Fruit fly (Drosophila melanogaster) whole organism, embryonic: ENCODE data around the gene LysRS.

ENCODE experiments used
- CG10462 ChIP-seq: fragments of 200-800 bp; sonication (Bioruptor generic); optimal IDR thresholded peaks from 2 replicates; lab custom pipeline; 2016; ENCODE audit warnings: missing biosample characterization, missing genetic modification characterization
- CG10565 ChIP-seq: fragments of 200-800 bp; sonication (Bioruptor generic); optimal IDR thresholded peaks from 3 replicates; lab custom pipeline; 2016; ENCODE audit warnings: missing biosample characterization, mild to moderate bottlenecking, missing genetic modification characterization
- CG1233 ChIP-seq: fragments of 200-800 bp; sonication (Bioruptor generic); optimal IDR thresholded peaks from 4 replicates; lab custom pipeline; 2018; ENCODE audit warnings: missing biosample characterization, mild to moderate bottlenecking, missing genetic modification characterization
- CG13123 ChIP-seq: fragments of 200-800 bp; sonication (Bioruptor generic); optimal IDR thresholded peaks from 2 replicates; lab custom pipeline; 2016; ENCODE audit warnings: missing biosample characterization, missing genetic modification characterization
- CG14965 ChIP-seq: fragments of 200-800 bp; sonication (Bioruptor generic); optimal IDR thresholded peaks from 2 replicates; lab custom pipeline; 2016; ENCODE audit warnings: missing biosample characterization, missing genetic modification characterization, borderline replicate concordance
- CG18262 ChIP-seq: fragments of 200-800 bp; optimal IDR thresholded peaks from 3 replicates; lab custom pipeline; 2019; ENCODE audit warnings: missing biosample characterization, mild to moderate bottlenecking, missing genetic modification characterization, moderate library complexity
- CG1832 ChIP-seq: fragments of 200-800 bp; sonication (Bioruptor generic); optimal IDR thresholded peaks from 2 replicates; lab custom pipeline; 2017; ENCODE audit warnings: missing biosample characterization, mild to moderate bottlenecking, missing genetic modification characterization, inconsistent platforms
- CG30403 ChIP-seq: fragments of 200-800 bp; sonication (Bioruptor generic); optimal IDR thresholded peaks from 3 replicates; lab custom pipeline; 2016; ENCODE audit warnings: missing biosample characterization, missing genetic modification characterization
- CG31441 ChIP-seq: fragments of 200-800 bp; sonication (Bioruptor generic); IDR thresholded peaks from 2 replicates; pipeline ENCODE4 v1.3.6; 2022; ENCODE audit warnings: missing biosample characterization, missing genetic modification characterization
- CG3163 ChIP-seq: fragments of 200-800 bp; sonication (Bioruptor generic); optimal IDR thresholded peaks from 3 replicates; lab custom pipeline; 2016; ENCODE audit warnings: missing biosample characterization, missing genetic modification characterization
- CG32767 ChIP-seq: fragments of 200-800 bp; sonication (Bioruptor generic); IDR thresholded peaks from 2 replicates; pipeline ENCODE4 v1.3.6; 2022; ENCODE audit warnings: missing biosample characterization, missing genetic modification characterization
- CG3726 ChIP-seq: fragments of 200-800 bp; sonication (Bioruptor generic); IDR thresholded peaks from 3 replicates; pipeline ENCODE4, ENCODE4 v1.3.6; 2022; ENCODE audit warnings: missing biosample characterization, missing genetic modification characterization
- CG5180 ChIP-seq: fragments of 200-800 bp; sonication (Bioruptor generic); optimal IDR thresholded peaks from 3 replicates; lab custom pipeline; 2017; ENCODE audit warnings: missing biosample characterization, missing genetic modification characterization, mild to moderate bottlenecking, moderate library complexity, missing genetic modification reagents
- CG7963 ChIP-seq: fragments of 200-800 bp; sonication (Bioruptor generic); IDR thresholded peaks from 3 replicates; pipeline ENCODE4 v1.3.6; 2022; ENCODE audit warnings: missing biosample characterization, missing genetic modification characterization; ENCODE audit not compliant: partially characterized antibody
- CG7987 ChIP-seq: fragments of 200-800 bp; sonication (Bioruptor generic); optimal IDR thresholded peaks from 2 replicates; lab custom pipeline; 2018; ENCODE audit warnings: missing biosample characterization, mild to moderate bottlenecking, missing genetic modification characterization, moderate library complexity
- Chrac-16 ChIP-seq: fragments of 200-800 bp; sonication (Bioruptor generic); optimal IDR thresholded peaks from 3 replicates; lab custom pipeline; 2016; ENCODE audit warnings: missing biosample characterization, missing genetic modification characterization
- CrebB ChIP-seq: fragments of 200-800 bp; sonication (Bioruptor generic); optimal IDR thresholded peaks from 3 replicates; lab custom pipeline; 2018; ENCODE audit warnings: missing biosample characterization, mild to moderate bottlenecking, missing genetic modification characterization
- Dek ChIP-seq: fragments of 200-800 bp; sonication (Bioruptor generic); optimal IDR thresholded peaks from 3 replicates; lab custom pipeline; 2019; ENCODE audit warnings: missing biosample characterization, mild to moderate bottlenecking, missing genetic modification characterization, moderate library complexity
- Dfd ChIP-seq, 2 experiments: fragments of >200 bp; optimal IDR thresholded peaks; 2 replicates each; lab custom pipeline; 2017; ENCODE audit warnings: missing biosample characterization in 2 of 2, missing genetic modification characterization in 2 of 2
- Dip2 ChIP-seq: fragments of 200-800 bp; sonication (Bioruptor generic); IDR thresholded peaks from 2 replicates; pipeline ENCODE4 v1.3.6; 2022; ENCODE audit warnings: missing biosample characterization, missing genetic modification characterization
- Ets65A ChIP-seq: fragments of 200-800 bp; sonication (Bioruptor generic); peaks from one replicate; lab custom pipeline; 2016; ENCODE audit warnings: missing biosample characterization, missing genetic modification characterization
- H2.0 ChIP-seq: fragments of 200-800 bp; sonication (Bioruptor generic); IDR thresholded peaks from 2 replicates; pipeline ENCODE4 v1.3.6; 2022; ENCODE audit warnings: missing biosample characterization, missing genetic modification characterization
- HLH3B ChIP-seq: fragments of 200-800 bp; sonication (Bioruptor generic); IDR thresholded peaks from 2 replicates; pipeline ENCODE4 v1.3.6; 2022; ENCODE audit warnings: missing biosample characterization, missing genetic modification characterization
- Hand ChIP-seq: fragments of 200-800 bp; sonication (Bioruptor generic); optimal IDR thresholded peaks from 2 replicates; lab custom pipeline; 2017; ENCODE audit warnings: mild to moderate bottlenecking, missing biosample characterization, missing genetic modification reagents, missing genetic modification characterization
- MESR4 ChIP-seq: fragments of 200-800 bp; sonication (Bioruptor generic); optimal IDR thresholded peaks from 2 replicates; lab custom pipeline; 2018; ENCODE audit warnings: missing biosample characterization, mild to moderate bottlenecking, missing genetic modification characterization, moderate library complexity
- Max ChIP-seq: fragments of 200-800 bp; sonication (Bioruptor generic); optimal IDR thresholded peaks from 2 replicates; lab custom pipeline; 2016; ENCODE audit warnings: missing biosample characterization, mild to moderate bottlenecking, missing genetic modification characterization
- NfI ChIP-seq: fragments of 200-800 bp; sonication (Bioruptor generic); optimal IDR thresholded peaks from 3 replicates; lab custom pipeline; 2018; ENCODE audit warnings: missing biosample characterization, mild to moderate bottlenecking, missing genetic modification characterization, moderate library complexity
- Sin3A ChIP-seq: fragments of >200 bp; optimal IDR thresholded peaks from 2 replicates; lab custom pipeline; 2018
- Xrp1 ChIP-seq: fragments of 200-800 bp; sonication (Bioruptor generic); IDR thresholded peaks from 2 replicates; pipeline ENCODE4 v1.3.6; 2022; ENCODE audit warnings: missing biosample characterization, missing genetic modification characterization
- aop ChIP-seq: fragments of 200-800 bp; sonication (Bioruptor generic); IDR thresholded peaks from 2 replicates; pipeline ENCODE4 v1.3.6; 2022; ENCODE audit warnings: missing biosample characterization, missing genetic modification characterization
- bsh ChIP-seq, 2 experiments: fragments of 200-800 bp; sonication (Bioruptor generic); optimal IDR thresholded peaks; 2 replicates each; lab custom pipeline; 2017 to 2018; ENCODE audit warnings: mild to moderate bottlenecking in 2 of 2, missing biosample characterization in 2 of 2, missing genetic modification characterization in 2 of 2, moderate library complexity in 1 of 2
- dan ChIP-seq: fragments of 200-800 bp; sonication (Bioruptor generic); IDR thresholded peaks from 2 replicates; pipeline ENCODE4 v1.3.6; 2022; ENCODE audit warnings: missing biosample characterization, missing genetic modification characterization
- esg ChIP-seq: fragments of 200-800 bp; sonication (Bioruptor generic); conservative IDR thresholded peaks from 2 replicates; pipeline ENCODE4 v1.3.6; 2022; ENCODE audit warnings: missing biosample characterization, missing genetic modification characterization
- gcm ChIP-seq: fragments of 200-800 bp; sonication (Bioruptor generic); optimal IDR thresholded peaks from 2 replicates; lab custom pipeline; 2019; ENCODE audit warnings: missing biosample characterization, mild to moderate bottlenecking, missing genetic modification characterization, moderate library complexity
- hbn ChIP-seq: fragments of 200-800 bp; sonication (Bioruptor generic); IDR thresholded peaks from 2 replicates; pipeline ENCODE4 v1.3.6; 2022; ENCODE audit warnings: missing biosample characterization, missing genetic modification characterization; ENCODE audit not compliant: partially characterized antibody
- her ChIP-seq: fragments of 200-800 bp; sonication (Bioruptor generic); optimal IDR thresholded peaks from 2 replicates; lab custom pipeline; 2016; ENCODE audit warnings: missing biosample characterization, missing genetic modification characterization
- hth ChIP-seq: fragments of >200 bp; optimal IDR thresholded peaks from 2 replicates; lab custom pipeline; 2017; ENCODE audit warnings: inconsistent platforms
- ind ChIP-seq: fragments of 200-800 bp; sonication (Bioruptor generic); optimal IDR thresholded peaks from 3 replicates; lab custom pipeline; 2016; ENCODE audit warnings: missing biosample characterization, missing genetic modification characterization
- insv ChIP-seq, 2 experiments: fragments of 200-800 bp; sonication (Bioruptor generic); optimal IDR thresholded peaks; 3 replicates each; lab custom pipeline; 2016 to 2018; ENCODE audit warnings: missing biosample characterization in 2 of 2, missing genetic modification characterization in 2 of 2
- ken ChIP-seq: fragments of 200-800 bp; sonication (Bioruptor generic); IDR thresholded peaks from 3 replicates; pipeline ENCODE4 v1.3.6; 2022; ENCODE audit warnings: missing biosample characterization, missing genetic modification characterization
- maf-S ChIP-seq: fragments of 200-800 bp; sonication (Bioruptor generic); optimal IDR thresholded peaks from 2 replicates; lab custom pipeline; 2016; ENCODE audit warnings: missing biosample characterization, missing genetic modification characterization
- otp ChIP-seq: fragments of 200-800 bp; sonication (Bioruptor generic); IDR thresholded peaks from 3 replicates; pipeline ENCODE4, ENCODE4 v1.3.6; 2022; ENCODE audit warnings: missing biosample characterization, missing genetic modification characterization
- pzg ChIP-seq: fragments of 200-800 bp; sonication (Bioruptor generic); optimal IDR thresholded peaks from 3 replicates; lab custom pipeline; 2018; ENCODE audit warnings: missing biosample characterization, mild to moderate bottlenecking, missing genetic modification characterization, moderate library complexity
- repo ChIP-seq: fragments of 200-800 bp; sonication (Bioruptor generic); optimal IDR thresholded peaks from 2 replicates; lab custom pipeline; 2016; ENCODE audit warnings: missing biosample characterization, missing genetic modification characterization
- ro ChIP-seq: fragments of 200-800 bp; sonication (Bioruptor generic); IDR thresholded peaks from 2 replicates; pipeline ENCODE4 v1.3.6; 2022; ENCODE audit warnings: missing biosample characterization, missing genetic modification characterization
- sima ChIP-seq: fragments of 200-800 bp; sonication (Bioruptor generic); optimal IDR thresholded peaks from 2 replicates; lab custom pipeline; 2016; ENCODE audit warnings: missing biosample characterization, missing genetic modification characterization
- tgo ChIP-seq: fragments of 200-800 bp; sonication (Bioruptor generic); IDR thresholded peaks from 3 replicates; pipeline ENCODE4 v1.3.6; 2022; ENCODE audit warnings: missing biosample characterization, missing genetic modification characterization
- wdn ChIP-seq: fragments of 200-800 bp; sonication (Bioruptor generic); IDR thresholded peaks from 2 replicates; pipeline ENCODE4 v1.3.6; 2022; ENCODE audit warnings: missing biosample characterization, missing genetic modification characterization
- wek ChIP-seq: fragments of 200-800 bp; sonication (Bioruptor generic); optimal IDR thresholded peaks from 3 replicates; lab custom pipeline; 2018; ENCODE audit warnings: missing biosample characterization, mild to moderate bottlenecking, missing genetic modification characterization, moderate library complexity
- zen ChIP-seq: fragments of 200-800 bp; sonication (Bioruptor generic); optimal IDR thresholded peaks from 3 replicates; lab custom pipeline; 2018; ENCODE audit warnings: missing biosample characterization, mild to moderate bottlenecking, missing genetic modification characterization, moderate library complexity

Gene LysRS

dm6 chrX:9650757-9651594 is 42.3 kb upstream of the LysRS start (continued):
- peak; percentile 84 for TF ChIP-seq zen
- TF ChIP-seq Max (GFP tag; lab: Kevin White, UChicago): peak; percentile 82
- TF ChIP-seq aop (GFP tag; lab: Robert Waterston, UW): peak; percentile 86; the same call in 1 of the 2 replicates
- peak; percentile 92 for TF ChIP-seq repo
- peak; percentile 50; the same call in 1 of the 2 replicates for TF ChIP-seq Dip2
- TF ChIP-seq CG1832 (GFP tag; lab: Kevin White, UChicago): peak; percentile 47
- TF ChIP-seq wdn: peak; percentile 87
- TF ChIP-seq CG3163 (GFP tag; lab: Kevin White, UChicago): peak; percentile 84
- peak; percentile 90 for TF ChIP-seq CG13123 (GFP tag; lab: Kevin White, UChicago)
- peak; percentile 96 for TF ChIP-seq Ets65A (GFP tag; lab: Kevin White, UChicago)
- TF ChIP-seq ro (GFP tag; lab: Robert Waterston, UW): peak; percentile 88
- peak; percentile 94 for TF ChIP-seq maf-S (GFP tag; lab: Kevin White, UChicago)
- no peak for TF ChIP-seq hth (lab: Kevin White, UChicago)
- peak; percentile 67 for TF ChIP-seq sima (GFP tag; lab: Kevin White, UChicago)
- peak; percentile 81 for TF ChIP-seq Dek
- peak; percentile 82 for TF ChIP-seq wek (GFP tag; lab: Kevin White, UChicago)
- TF ChIP-seq bsh (GFP tag; optimal IDR thresholded peaks at IDR 0.05; lab: Kevin White, UChicago): peak; percentile 97 to 98
- TF ChIP-seq CG14965 (GFP tag; lab: Kevin White, UChicago): peak; percentile 69
- peak; percentile 95 for TF ChIP-seq gcm (GFP tag; lab: Kevin White, UChicago)
- TF ChIP-seq CG10565 (GFP tag; lab: Kevin White, UChicago): peak; percentile 66
- TF ChIP-seq pzg (GFP tag; lab: Kevin White, UChicago): no peak
- TF ChIP-seq HLH3B (GFP tag; lab: Robert Waterston, UW): peak; percentile 96
- TF ChIP-seq CG7963: no peak
- TF ChIP-seq esg (GFP tag; lab: Robert Waterston, UW): peak; percentile 94
- peak; percentile 84 for TF ChIP-seq CrebB (tag; lab: Kevin White, UChicago)
- no peak for TF ChIP-seq Dfd (GFP tag; optimal IDR thresholded peaks at IDR 0.05; lab: Kevin White, UChicago)
- peak; percentile 91 for TF ChIP-seq CG10462 (GFP tag; lab: Kevin White, UChicago)
- peak in 1 of 2 experiments; percentile 8 for TF ChIP-seq insv (GFP tag; optimal IDR thresholded peaks at IDR 0.05; lab: Kevin White, UChicago)
- no peak for TF ChIP-seq hbn (GFP tag; lab: Robert Waterston, UW)
- TF ChIP-seq ind (GFP tag; lab: Kevin White, UChicago): peak; percentile 93
- no peak for TF ChIP-seq Sin3A
- TF ChIP-seq her (GFP tag; lab: Kevin White, UChicago): peak; percentile 92
- peak; percentile 52 for TF ChIP-seq MESR4
- TF ChIP-seq dan (GFP tag; lab: Robert Waterston, UW): peak; percentile 91
- TF ChIP-seq CG3726 (GFP tag; lab: Robert Waterston, UW): peak; percentile 94
- TF ChIP-seq Xrp1: peak; percentile 98
- peak; percentile 97 for TF ChIP-seq ken (GFP tag; lab: Robert Waterston, UW)
- TF ChIP-seq CG30403 (GFP tag; lab: Kevin White, UChicago): peak; percentile 93
- peak; percentile 94 for TF ChIP-seq CG32767 (GFP tag; lab: Robert Waterston, UW)
- peak; percentile 96 for TF ChIP-seq CG18262 (tag; lab: Kevin White, UChicago)
- TF ChIP-seq H2.0: peak; percentile 96
- TF ChIP-seq CG7987 (GFP tag; lab: Kevin White, UChicago): peak; percentile 75
- TF ChIP-seq CG1233 (GFP tag; lab: Kevin White, UChicago): peak; percentile 83
- peak; percentile 93 for TF ChIP-seq CG31441 (GFP tag; lab: Robert Waterston, UW)
- peak; percentile 79 for TF ChIP-seq CG5180 (GFP tag; lab: Kevin White, UChicago)
- peak; percentile 96 for TF ChIP-seq Chrac-16 (GFP tag; lab: Kevin White, UChicago)
- TF ChIP-seq otp (GFP tag; lab: Robert Waterston, UW): peak; percentile 97
- peak; percentile 95 for TF ChIP-seq tgo (GFP tag; lab: Robert Waterston, UW)
- TF ChIP-seq NfI: peak; percentile 88
- peak; percentile 45 for TF ChIP-seq Hand
